Worm (Caenorhabditis elegans) whole organism, L2 larva: ENCODE measurements around the gene E03H12.5.

Source experiments
- C34F6.9 ChIP-seq: fragments of 150-350 bp; optimal IDR thresholded peaks from 2 replicates; lab custom pipeline; 2014; ENCODE audit warnings: missing biosample characterization, missing genetic modification characterization
- R02D3.7 ChIP-seq: fragments of 150-350 bp; optimal IDR thresholded peaks from 2 replicates; lab custom pipeline; 2014; ENCODE audit warnings: missing biosample characterization, missing genetic modification characterization
- Y55F3AM.14 ChIP-seq: fragments of 200-800 bp; sonication (Bioruptor generic); optimal IDR thresholded peaks from 2 replicates; lab custom pipeline; 2018; ENCODE audit warnings: mild to moderate bottlenecking, missing genetic modification characterization, missing compliant biosample characterization
- aly-2 ChIP-seq: fragments of 150-350 bp; optimal IDR thresholded peaks from 2 replicates; lab custom pipeline; 2014; ENCODE audit warnings: missing biosample characterization, missing genetic modification characterization
- ama-1 ChIP-seq: fragments of 150-350 bp; optimal IDR thresholded peaks from 2 replicates; lab custom pipeline; 2018; ENCODE audit warnings: inconsistent platforms
- ceh-82 ChIP-seq: fragments of 150-350 bp; optimal IDR thresholded peaks from 2 replicates; lab custom pipeline; 2014; ENCODE audit warnings: missing biosample characterization, missing genetic modification characterization
- crh-2 ChIP-seq: sonication (generic microtip); optimal IDR thresholded peaks from 2 replicates; lab custom pipeline; 2017; ENCODE audit warnings: missing biosample characterization, missing genetic modification characterization
- dmd-4 ChIP-seq: sonication (generic microtip); optimal IDR thresholded peaks from 2 replicates; lab custom pipeline; 2017; ENCODE audit warnings: missing biosample characterization, missing genetic modification characterization
- elt-1 ChIP-seq: fragments of 150-350 bp; optimal IDR thresholded peaks from 2 replicates; lab custom pipeline; 2014; ENCODE audit warnings: missing biosample characterization, missing genetic modification characterization
- elt-3 ChIP-seq: sonication (generic microtip); optimal IDR thresholded peaks from 2 replicates; lab custom pipeline; 2017; ENCODE audit warnings: missing biosample characterization, missing genetic modification characterization
- fos-1 ChIP-seq: fragments of 150-350 bp; optimal IDR thresholded peaks from 2 replicates; lab custom pipeline; 2014; ENCODE audit warnings: missing biosample characterization, missing genetic modification characterization
- gmeb-1 ChIP-seq: fragments of 150-350 bp; optimal IDR thresholded peaks from 2 replicates; lab custom pipeline; 2014; ENCODE audit warnings: missing biosample characterization, missing genetic modification characterization
- lin-11 ChIP-seq: fragments of 150-350 bp; sonication (generic microtip); optimal IDR thresholded peaks from 2 replicates; lab custom pipeline; 2014; ENCODE audit warnings: missing biosample characterization, missing genetic modification characterization, inconsistent platforms, mixed read lengths
- lin-13 ChIP-seq: fragments of 150-350 bp; optimal IDR thresholded peaks from 2 replicates; lab custom pipeline; 2014; ENCODE audit warnings: missing biosample characterization, missing genetic modification reagents, missing genetic modification characterization
- lin-39 ChIP-seq: fragments of 150-350 bp; optimal IDR thresholded peaks from 2 replicates; lab custom pipeline; 2014; ENCODE audit warnings: missing biosample characterization, missing genetic modification reagents, missing genetic modification characterization
- lsy-2 ChIP-seq, 2 experiments: fragments of 150-350 bp in 1 of 2; sonication (generic microtip) in 1 of 2; optimal IDR thresholded peaks; 2 replicates each; lab custom pipeline; 2014 to 2017; ENCODE audit warnings: missing biosample characterization in 2 of 2, missing genetic modification characterization in 2 of 2
- mbf-1 ChIP-seq: sonication (generic microtip); optimal IDR thresholded peaks from 2 replicates; lab custom pipeline; 2017; ENCODE audit warnings: missing biosample characterization, missing genetic modification characterization
- mdl-1 ChIP-seq, 2 experiments: fragments of 150-350 bp in 1 of 2; sonication (generic microtip) in 1 of 2; optimal IDR thresholded peaks; 2 replicates each; lab custom pipeline; 2017; ENCODE audit warnings: missing biosample characterization in 2 of 2, missing genetic modification characterization in 2 of 2
- nhr-11 ChIP-seq: fragments of 150-350 bp; optimal IDR thresholded peaks from 2 replicates; lab custom pipeline; 2014; ENCODE audit warnings: missing biosample characterization, missing genetic modification characterization
- nhr-12 ChIP-seq: fragments of 150-350 bp; optimal IDR thresholded peaks from 2 replicates; lab custom pipeline; 2014; ENCODE audit warnings: missing biosample characterization, missing genetic modification characterization
- nhr-129 ChIP-seq: fragments of 150-350 bp; optimal IDR thresholded peaks from 2 replicates; lab custom pipeline; 2014; ENCODE audit warnings: missing biosample characterization, missing genetic modification characterization
- nhr-21 ChIP-seq: fragments of 150-350 bp; optimal IDR thresholded peaks from 2 replicates; lab custom pipeline; 2014; ENCODE audit warnings: missing biosample characterization, missing genetic modification characterization
- nhr-23 ChIP-seq: fragments of 150-350 bp; optimal IDR thresholded peaks from 2 replicates; lab custom pipeline; 2014; ENCODE audit warnings: missing biosample characterization, missing genetic modification reagents, missing genetic modification characterization
- nhr-237 ChIP-seq: fragments of 150-350 bp; optimal IDR thresholded peaks from 2 replicates; lab custom pipeline; 2014; ENCODE audit warnings: missing biosample characterization, missing genetic modification characterization
- nhr-25 ChIP-seq: fragments of 150-350 bp; sonication (generic microtip); optimal IDR thresholded peaks from 3 replicates; lab custom pipeline; 2014; ENCODE audit warnings: missing biosample characterization, missing genetic modification characterization
- nhr-6 ChIP-seq: fragments of 150-350 bp; optimal IDR thresholded peaks from 2 replicates; lab custom pipeline; 2014; ENCODE audit warnings: missing biosample characterization, missing genetic modification characterization
- peb-1 ChIP-seq: fragments of 150-350 bp; optimal IDR thresholded peaks from 2 replicates; lab custom pipeline; 2014; ENCODE audit warnings: missing biosample characterization, missing genetic modification characterization
- sem-4 ChIP-seq: fragments of 150-350 bp; optimal IDR thresholded peaks from 2 replicates; lab custom pipeline; 2014; ENCODE audit warnings: missing biosample characterization, missing genetic modification reagents, missing genetic modification characterization
- skn-1 ChIP-seq: sonication (generic microtip); optimal IDR thresholded peaks from 2 replicates; lab custom pipeline; 2017; ENCODE audit warnings: missing biosample characterization, missing genetic modification characterization
- sma-3 ChIP-seq: sonication (generic microtip); optimal IDR thresholded peaks from 2 replicates; lab custom pipeline; 2016; ENCODE audit warnings: missing genetic modification reagents, missing genetic modification characterization, missing compliant biosample characterization
- sma-9 ChIP-seq, 2 experiments: fragments of 150-350 bp in 1 of 2; sonication (generic microtip) in 1 of 2; optimal IDR thresholded peaks; 2 replicates each; lab custom pipeline; 2014 to 2016; ENCODE audit warnings: missing genetic modification characterization in 2 of 2, mild to moderate bottlenecking in 1 of 2, missing biosample characterization in 1 of 2, missing compliant biosample characterization in 1 of 2, missing genetic modification reagents in 1 of 2, moderate library complexity in 1 of 2
- snpc-4 ChIP-seq: fragments of 150-350 bp; optimal IDR thresholded peaks from 2 replicates; lab custom pipeline; 2014; ENCODE audit warnings: missing biosample characterization, missing genetic modification characterization
- unc-39 ChIP-seq: fragments of 150-350 bp; optimal IDR thresholded peaks from 2 replicates; lab custom pipeline; 2014; ENCODE audit warnings: missing biosample characterization, missing genetic modification characterization
- unc-55 ChIP-seq: fragments of 150-350 bp; sonication (generic microtip); optimal IDR thresholded peaks from 3 replicates; lab custom pipeline; 2014; ENCODE audit warnings: missing biosample characterization, missing genetic modification reagents, missing genetic modification characterization
- unc-62 ChIP-seq: fragments of 150-350 bp; optimal IDR thresholded peaks from 2 replicates; lab custom pipeline; 2014; ENCODE audit warnings: missing biosample characterization, missing genetic modification reagents, missing genetic modification characterization
- zag-1 ChIP-seq: fragments of 150-350 bp; optimal IDR thresholded peaks from 2 replicates; lab custom pipeline; 2014; ENCODE audit warnings: missing biosample characterization, missing genetic modification characterization
- ztf-1 ChIP-seq: fragments of 200-800 bp; sonication (Bioruptor generic); conservative IDR thresholded peaks from 2 replicates; pipeline ENCODE4 v1.3.6; 2022; ENCODE audit warnings: missing genetic modification characterization, missing compliant biosample characterization
- ztf-11 ChIP-seq: sonication (generic microtip); optimal IDR thresholded peaks from 2 replicates; lab custom pipeline; 2017; ENCODE audit warnings: missing biosample characterization, missing genetic modification characterization
- ztf-4 ChIP-seq: fragments of 150-350 bp; optimal IDR thresholded peaks from 2 replicates; lab custom pipeline; 2014; ENCODE audit warnings: missing biosample characterization, missing genetic modification characterization

Gene E03H12.5

DNA sequence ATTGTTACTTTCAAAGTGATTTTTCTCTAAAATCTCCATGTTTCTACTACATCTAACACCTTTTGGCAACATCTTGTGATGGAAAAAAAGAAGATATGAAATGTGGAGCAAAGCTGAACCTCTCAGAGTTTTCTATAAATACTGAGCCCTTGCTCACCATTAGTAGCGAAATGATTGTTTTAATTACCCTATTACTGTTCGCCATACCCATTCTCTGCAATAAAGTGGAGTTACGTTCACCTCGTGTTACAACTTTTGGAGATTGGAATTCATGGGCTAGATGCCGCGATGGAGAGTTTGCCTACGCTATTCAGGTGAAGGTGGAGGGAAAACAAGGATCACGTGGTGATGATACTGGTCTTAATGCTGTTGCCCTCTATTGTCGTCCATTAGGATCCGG lies 13.2 kb upstream of the E03H12.5 start, which contains the start of gene txt-3:
txt-3 (plus strand) TSS at position 125 of the 400 bp plus-strand sequence.
- TF ChIP-seq ama-1 (lab: Kevin White, UChicago) (no peak), sma-9 (GFP tag; optimal IDR thresholded peaks at IDR 0.05; lab: Kevin White, UChicago) (no peak), sma-9 (tag; optimal IDR thresholded peaks at IDR 0.05; lab: Kevin White, UChicago) (no peak), nhr-23 (tag; lab: Kevin White, UChicago) (no peak), unc-55 (GFP tag; lab: Kevin White, UChicago) (no peak), ceh-82 (tag; lab: Kevin White, UChicago) (no peak), sem-4 (no peak), fos-1 (tag; lab: Kevin White, UChicago) (no peak), nhr-129 (no peak), ztf-4 (no peak), nhr-11 (tag; lab: Kevin White, UChicago) (no peak), nhr-25 (tag; lab: Kevin White, UChicago) (no peak), peb-1 (tag; lab: Kevin White, UChicago) (no peak), elt-1 (tag; lab: Kevin White, UChicago) (no peak), unc-62 (GFP tag; lab: Kevin White, UChicago) (no peak), nhr-6 (tag; lab: Kevin White, UChicago) (no peak), snpc-4 (tag; lab: Kevin White, UChicago) (no peak), nhr-237 (tag; lab: Kevin White, UChicago) (no peak), C34F6.9 (tag; lab: Kevin White, UChicago) (no peak), ztf-11 (no peak)

DNA sequence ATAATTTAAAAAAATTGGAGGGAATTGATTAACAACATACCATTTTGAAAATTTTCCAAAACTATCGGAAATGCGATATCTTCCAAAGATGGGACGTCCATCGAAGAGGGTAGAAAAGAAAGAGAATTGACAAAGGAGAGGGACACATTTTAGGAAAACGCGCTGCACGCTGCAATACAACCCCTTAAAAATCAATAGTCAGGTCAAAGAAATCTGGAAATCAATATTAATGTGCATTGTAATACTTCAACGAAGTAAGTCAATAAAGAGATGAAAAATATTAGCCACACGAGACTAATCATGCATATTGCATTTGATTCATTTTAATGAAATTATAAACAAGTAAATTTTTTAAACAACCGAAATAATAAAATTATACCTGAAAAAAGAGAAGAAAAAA lies 7.6 kb upstream of the E03H12.5 start, which contains the start of gene Y9C9A.13:
Y9C9A.13 (minus strand) TSS at position 101 of the 400 bp plus-strand sequence.
- no peak for TF ChIP-seq mdl-1 (tag; optimal IDR thresholded peaks at IDR 0.05; lab: Kevin White, UChicago)
- no peak for TF ChIP-seq lsy-2 (tag; optimal IDR thresholded peaks at IDR 0.05; lab: Kevin White, UChicago)
- no peak for TF ChIP-seq elt-1 (tag; lab: Kevin White, UChicago)
- no peak for TF ChIP-seq zag-1 (tag; lab: Kevin White, UChicago)
- no peak for TF ChIP-seq Y55F3AM.14
- TF ChIP-seq sma-9 (GFP tag; optimal IDR thresholded peaks at IDR 0.05; lab: Kevin White, UChicago) = no peak
- TF ChIP-seq sma-9 (tag; optimal IDR thresholded peaks at IDR 0.05; lab: Kevin White, UChicago) = no peak
- TF ChIP-seq nhr-237 (tag; lab: Kevin White, UChicago) = no peak
- TF ChIP-seq elt-3 = no peak
- no peak for TF ChIP-seq crh-2 (tag; lab: Kevin White, UChicago)
- TF ChIP-seq aly-2 = no peak
- no peak for TF ChIP-seq nhr-11 (tag; lab: Kevin White, UChicago)
- no peak for TF ChIP-seq R02D3.7 (tag; lab: Kevin White, UChicago)
- TF ChIP-seq ztf-1 (GFP tag; lab: Robert Waterston, UW) = no peak
- no peak for TF ChIP-seq nhr-25 (tag; lab: Kevin White, UChicago)
- TF ChIP-seq skn-1 = no peak
- no peak for TF ChIP-seq unc-39
- no peak for TF ChIP-seq snpc-4 (tag; lab: Kevin White, UChicago)
- TF ChIP-seq sma-3 (GFP tag; lab: Kevin White, UChicago) = no peak
- TF ChIP-seq nhr-12 = no peak
- TF ChIP-seq ztf-11 = no peak
- TF ChIP-seq, all 48 proteins: peak for 0

DNA sequence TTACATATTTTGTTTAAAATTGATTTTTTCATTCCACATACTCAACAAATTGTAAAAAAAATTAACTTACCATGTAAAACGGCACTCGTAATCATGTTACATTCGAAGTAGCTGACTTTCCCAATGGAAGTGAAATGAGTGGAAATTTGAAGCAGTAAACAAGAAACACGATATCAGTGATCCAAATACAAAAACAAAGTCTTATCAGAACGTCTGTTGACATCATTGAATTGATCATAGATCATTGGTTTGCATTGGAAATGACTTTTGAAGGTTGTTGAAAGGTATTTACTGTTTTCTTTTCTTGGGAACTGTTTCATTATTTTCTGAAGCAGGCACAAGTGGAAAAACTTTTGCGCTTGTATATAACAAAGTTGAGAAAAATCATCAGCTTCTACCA lies 1.0 kb upstream of the E03H12.5 start, which contains the start of gene Y9C9A.16:
Y9C9A.16 (minus strand) TSS at position 131 of the 400 bp plus-strand sequence.
- TF ChIP-seq gmeb-1 = no peak
- TF ChIP-seq elt-3 = no peak
- TF ChIP-seq nhr-23 (tag; lab: Kevin White, UChicago) = no peak
- no peak for TF ChIP-seq C34F6.9 (tag; lab: Kevin White, UChicago)
- no peak for TF ChIP-seq nhr-6 (tag; lab: Kevin White, UChicago)
- TF ChIP-seq nhr-237 (tag; lab: Kevin White, UChicago) = no peak
- no peak for TF ChIP-seq lin-11 (tag; lab: Kevin White, UChicago)
- TF ChIP-seq nhr-129 = no peak
- no peak for TF ChIP-seq lin-13 (GFP tag; lab: Kevin White, UChicago)
- TF ChIP-seq dmd-4 (tag; lab: Kevin White, UChicago) = no peak
- no peak for TF ChIP-seq ztf-1 (GFP tag; lab: Robert Waterston, UW)
- no peak for TF ChIP-seq unc-39
- no peak for TF ChIP-seq mbf-1

DNA sequence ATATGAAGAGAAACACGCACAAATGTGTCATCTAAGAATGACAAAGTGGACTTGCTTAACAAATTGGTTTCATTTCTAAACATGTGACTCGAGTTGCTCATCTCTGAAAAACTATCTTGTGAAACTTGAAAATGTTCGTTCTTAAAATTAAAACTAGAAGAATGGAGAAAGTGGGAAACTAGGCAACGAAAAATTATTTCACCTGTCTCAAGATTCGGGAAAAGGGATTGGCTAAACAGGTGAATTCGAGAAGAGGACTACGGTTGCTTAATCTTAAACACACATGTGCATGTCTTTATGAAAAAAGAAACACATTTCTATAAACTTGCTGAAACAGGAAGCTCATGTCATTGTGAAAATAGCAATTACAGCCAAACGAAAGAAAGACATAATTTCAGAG lies 4.0 kb downstream of the E03H12.5 start, which contains the start of gene srz-24:
srz-24 (minus strand) TSS at position 101 of the 400 bp plus-strand sequence.
- no peak for TF ChIP-seq mdl-1 (tag; optimal IDR thresholded peaks at IDR 0.05; lab: Kevin White, UChicago)
- TF ChIP-seq nhr-12 = no peak
- TF ChIP-seq nhr-237 (tag; lab: Kevin White, UChicago) = no peak
- TF ChIP-seq lin-39 = no peak
- TF ChIP-seq nhr-21 (tag; lab: Kevin White, UChicago) = no peak
- TF ChIP-seq zag-1 (tag; lab: Kevin White, UChicago) = no peak
- TF ChIP-seq ztf-11 = no peak
